Worm (Caenorhabditis elegans) whole organism, young adult: ENCODE measurements around the gene tmed-10.

Experiments used
- B0261.1 ChIP-seq: sonication (generic microtip); optimal IDR thresholded peaks from 2 replicates; lab custom pipeline; 2016; ENCODE audit warnings: mild to moderate bottlenecking, missing genetic modification characterization, moderate library complexity, missing compliant biosample characterization
- F39B2.1 ChIP-seq: fragments of 200-800 bp; sonication (Bioruptor generic); IDR thresholded peaks from 2 replicates; pipeline ENCODE4 v1.3.6; 2022; ENCODE audit warnings: missing genetic modification reagents, missing genetic modification characterization, missing compliant biosample characterization
- F57A8.1 ChIP-seq: fragments of 200-800 bp; sonication (Bioruptor generic); optimal IDR thresholded peaks from 2 replicates; lab custom pipeline; 2018; ENCODE audit warnings: mild to moderate bottlenecking, missing genetic modification characterization, moderate library complexity, missing compliant biosample characterization
- K11D2.4 ChIP-seq: fragments of 200-800 bp; sonication (Bioruptor generic); IDR thresholded peaks from 2 replicates; pipeline ENCODE4 v1.3.6; 2022; ENCODE audit warnings: missing genetic modification reagents, missing genetic modification characterization, missing compliant biosample characterization
- Y53F4B.3 ChIP-seq: fragments of 200-800 bp; sonication (Bioruptor generic); IDR thresholded peaks from 2 replicates; pipeline ENCODE4 v1.3.6; 2022; ENCODE audit warnings: missing genetic modification reagents, missing genetic modification characterization, missing compliant biosample characterization
- ZK185.1 ChIP-seq: sonication (generic microtip); optimal IDR thresholded peaks from 2 replicates; lab custom pipeline; 2016; ENCODE audit warnings: mild to moderate bottlenecking, missing genetic modification characterization, missing compliant biosample characterization; ENCODE audit not compliant: poor library complexity, severe bottlenecking
- akir-1 ChIP-seq: fragments of 200-800 bp; sonication (Bioruptor generic); optimal IDR thresholded peaks from 2 replicates; lab custom pipeline; 2018; ENCODE audit warnings: mild to moderate bottlenecking, missing genetic modification characterization, moderate library complexity, missing compliant biosample characterization
- attf-5 ChIP-seq: fragments of 200-800 bp; sonication (Bioruptor generic); optimal IDR thresholded peaks from 2 replicates; lab custom pipeline; 2018; ENCODE audit warnings: mild to moderate bottlenecking, missing genetic modification characterization, missing compliant biosample characterization
- attf-6 ChIP-seq: fragments of 200-800 bp; sonication (Bioruptor generic); IDR thresholded peaks from 2 replicates; pipeline ENCODE4 v1.3.6; 2022; ENCODE audit warnings: missing genetic modification reagents, missing genetic modification characterization, missing compliant biosample characterization
- bed-1 ChIP-seq: fragments of 200-800 bp; sonication (Bioruptor generic); IDR thresholded peaks from 2 replicates; pipeline ENCODE4 v1.3.6; 2022; ENCODE audit warnings: missing genetic modification reagents, missing genetic modification characterization, missing compliant biosample characterization
- ceh-100 ChIP-seq: fragments of 200-800 bp; sonication (Bioruptor generic); IDR thresholded peaks from 2 replicates; pipeline ENCODE4 v1.3.6; 2022; ENCODE audit warnings: missing genetic modification reagents, missing genetic modification characterization, missing compliant biosample characterization
- ceh-40 ChIP-seq: fragments of 200-800 bp; sonication (Bioruptor generic); IDR thresholded peaks from 2 replicates; pipeline ENCODE4 v1.3.6; 2022; ENCODE audit warnings: missing genetic modification characterization, missing compliant biosample characterization
- ceh-91 ChIP-seq: fragments of 200-800 bp; sonication (Bioruptor generic); IDR thresholded peaks from 2 replicates; pipeline ENCODE4 v1.3.6; 2022; ENCODE audit warnings: missing genetic modification reagents, missing genetic modification characterization, missing compliant biosample characterization
- egl-18 ChIP-seq: fragments of 200-800 bp; sonication (Bioruptor generic); IDR thresholded peaks from 2 replicates; pipeline ENCODE4 v1.3.6; 2022; ENCODE audit warnings: missing genetic modification reagents, missing genetic modification characterization, missing compliant biosample characterization
- egl-44 ChIP-seq: fragments of 200-800 bp; sonication (Bioruptor generic); IDR thresholded peaks from 2 replicates; pipeline ENCODE4 v1.3.6; 2022; ENCODE audit warnings: missing genetic modification reagents, missing genetic modification characterization, missing compliant biosample characterization
- egrh-3 ChIP-seq: fragments of 200-800 bp; sonication (Bioruptor generic); IDR thresholded peaks from 2 replicates; pipeline ENCODE4 v1.3.6; 2022; ENCODE audit warnings: missing genetic modification reagents, missing genetic modification characterization, missing compliant biosample characterization
- hlh-12 ChIP-seq: sonication (generic microtip); optimal IDR thresholded peaks from 2 replicates; lab custom pipeline; 2016; ENCODE audit warnings: missing genetic modification characterization, missing compliant biosample characterization
- hmg-1.2 ChIP-seq: fragments of 200-800 bp; sonication (Bioruptor generic); IDR thresholded peaks from 2 replicates; pipeline ENCODE4 v1.3.6; 2022; ENCODE audit warnings: missing genetic modification reagents, missing genetic modification characterization, missing compliant biosample characterization
- let-526 ChIP-seq: fragments of 200-800 bp; sonication (Bioruptor generic); IDR thresholded peaks from 2 replicates; pipeline ENCODE4 v1.3.6; 2022; ENCODE audit warnings: missing genetic modification reagents, missing genetic modification characterization, missing compliant biosample characterization
- lin-35 ChIP-seq, 3 experiments: fragments of 150-350 bp in 2 of 3; sonication (generic microtip) in 1 of 3; optimal IDR thresholded peaks; 2 replicates each; lab custom pipeline; 2014 to 2018; ENCODE audit warnings: missing biosample characterization in 3 of 3, missing genetic modification characterization in 3 of 3, missing genetic modification reagents in 3 of 3
- lin-40 ChIP-seq: sonication (generic microtip); optimal IDR thresholded peaks from 2 replicates; lab custom pipeline; 2016; ENCODE audit warnings: missing genetic modification characterization, mild to moderate bottlenecking, missing compliant biosample characterization, missing genotype, missing genetic modification reagents
- madf-10 ChIP-seq: sonication (generic microtip); optimal IDR thresholded peaks from 2 replicates; lab custom pipeline; 2016; ENCODE audit warnings: mild to moderate bottlenecking, missing genetic modification characterization, missing compliant biosample characterization
- nfya-2 ChIP-seq: fragments of 200-800 bp; sonication (Bioruptor generic); IDR thresholded peaks from 2 replicates; pipeline ENCODE4 v1.3.6; 2022; ENCODE audit warnings: missing genetic modification reagents, missing genetic modification characterization, missing compliant biosample characterization
- nhr-27 ChIP-seq: fragments of 200-800 bp; sonication (Bioruptor generic); optimal IDR thresholded peaks from 2 replicates; lab custom pipeline; 2018; ENCODE audit warnings: mild to moderate bottlenecking, missing genetic modification characterization, moderate library complexity, missing compliant biosample characterization
- nhr-80 ChIP-seq: sonication (generic microtip); optimal IDR thresholded peaks from 2 replicates; lab custom pipeline; 2016; ENCODE audit warnings: missing genetic modification characterization, missing compliant biosample characterization
- nhr-90 ChIP-seq: sonication (generic microtip); optimal IDR thresholded peaks from 2 replicates; lab custom pipeline; 2016; ENCODE audit warnings: missing genotype, mild to moderate bottlenecking, missing genetic modification characterization, missing compliant biosample characterization
- pbrm-1 ChIP-seq: fragments of 200-800 bp; sonication (Bioruptor generic); IDR thresholded peaks from 2 replicates; pipeline ENCODE4 v1.3.6; 2022; ENCODE audit warnings: missing genetic modification reagents, missing genetic modification characterization, missing compliant biosample characterization
- pha-4 ChIP-seq: fragments of 150-350 bp; sonication (generic microtip); optimal IDR thresholded peaks from 2 replicates; lab custom pipeline; 2014; ENCODE audit warnings: missing biosample characterization, missing genetic modification reagents, missing genetic modification characterization
- rcor-1 ChIP-seq: fragments of 200-800 bp; sonication (Bioruptor generic); IDR thresholded peaks from 2 replicates; pipeline ENCODE4 v1.3.6; 2022; ENCODE audit warnings: missing genetic modification reagents, missing genetic modification characterization, missing compliant biosample characterization
- snpc-4 ChIP-seq, 5 experiments: fragments of 150-350 bp in 1 of 5; sonication (generic microtip) in 4 of 5; optimal IDR thresholded peaks; 2 replicates each; lab custom pipeline; 2014 to 2018; ENCODE audit warnings: missing genetic modification characterization in 5 of 5, missing biosample characterization in 3 of 5, antibody characterized with exemption in 2 of 5, mild to moderate bottlenecking in 2 of 5, missing compliant biosample characterization in 2 of 5, missing genotype in 2 of 5, moderate library complexity in 2 of 5, missing genetic modification reagents in 1 of 5
- tbx-9 ChIP-seq: sonication (generic microtip); optimal IDR thresholded peaks from 2 replicates; lab custom pipeline; 2016; ENCODE audit warnings: borderline replicate concordance, missing genetic modification characterization, inconsistent platforms, missing compliant biosample characterization
- ztf-28 ChIP-seq: fragments of 200-800 bp; sonication (Bioruptor generic); IDR thresholded peaks from 2 replicates; pipeline ENCODE4 v1.3.6; 2022; ENCODE audit warnings: missing genetic modification reagents, missing genetic modification characterization, missing compliant biosample characterization

tmed-10 gene

DNA sequence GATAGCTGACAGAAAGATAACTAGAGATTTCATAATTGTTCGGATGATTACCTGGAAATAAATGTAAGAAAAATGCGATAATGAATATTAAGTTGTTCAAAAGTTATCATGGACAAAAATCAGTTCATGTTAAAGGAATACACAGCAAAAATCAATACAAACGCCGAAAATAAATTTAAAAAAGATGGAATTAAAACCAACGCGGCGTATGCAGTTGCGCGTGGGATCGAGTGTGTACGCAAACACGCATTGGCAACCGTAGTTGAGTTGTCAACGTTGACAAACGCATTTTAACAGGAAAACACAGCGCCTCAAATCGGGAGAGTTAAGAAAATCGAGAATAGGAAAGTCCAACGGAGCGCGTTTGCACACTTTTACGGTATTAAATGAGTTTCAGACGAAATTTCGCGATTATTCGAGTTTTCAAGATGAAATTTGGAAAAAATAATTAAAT lies at the start of gene tmed-10 (continued):
- TF ChIP-seq tbx-9 (tag; lab: Kevin White, UChicago) = no peak

DNA sequence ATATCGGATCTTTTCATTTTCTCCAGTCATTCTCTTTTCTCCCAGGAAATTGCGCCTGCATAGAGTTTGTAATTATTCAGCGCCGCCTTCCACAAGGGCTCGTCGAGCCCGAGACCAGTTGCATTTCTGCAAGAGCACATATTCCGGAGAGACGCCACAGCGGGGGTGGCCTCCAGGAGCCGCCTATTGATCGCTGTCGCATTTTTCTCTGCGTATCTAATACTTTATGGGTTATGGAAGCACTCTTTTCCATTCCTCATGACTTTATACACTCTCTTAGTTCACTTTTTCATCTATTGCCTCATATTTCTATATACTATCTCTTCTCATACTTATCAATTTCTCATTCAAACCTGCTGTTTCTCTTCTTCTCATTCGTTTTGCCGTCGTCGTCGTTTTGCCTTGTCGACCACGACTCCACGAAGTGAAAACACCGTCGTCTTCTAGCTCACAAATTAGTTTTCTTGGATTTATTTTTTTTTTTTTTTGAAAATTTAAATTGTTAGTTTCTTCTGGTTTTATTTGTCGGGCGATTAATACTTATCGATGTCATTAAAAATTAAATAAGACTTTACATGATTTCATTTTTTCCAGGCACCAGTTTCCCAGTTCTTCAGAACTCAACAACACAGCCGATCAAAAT lies 48.5 kb upstream of the tmed-10 start, which contains the start of gene cnb-1:
Gene cnb-1 (plus strand): TSS at position 593 of the 643 bp plus-strand sequence.
- no peak for TF ChIP-seq pha-4 (tag; lab: Kevin White, UChicago)
- 0 out of 2 replicates have a peak, but pooled peaks have one; percentile 28 for TF ChIP-seq ceh-100 (GFP tag; lab: Robert Waterston, UW)
- TF ChIP-seq nhr-80 (tag; lab: Kevin White, UChicago) = peak; percentile 27
- TF ChIP-seq rcor-1 = 0 out of 2 replicates have a peak, but pooled peaks have one; percentile 17
- TF ChIP-seq lin-35 (GFP tag; optimal IDR thresholded peaks at IDR 0.05; lab: Kevin White, UChicago) = peak in 1 of 3 experiments; percentile 34
- no peak for TF ChIP-seq egl-44
- TF ChIP-seq attf-5 (GFP tag; lab: Kevin White, UChicago) = peak; percentile 59
- TF ChIP-seq ZK185.1 = peak; percentile 23
- TF ChIP-seq hmg-1.2 (GFP tag; lab: Robert Waterston, UW) = peak; percentile 83
- peak; percentile 48; the same call in 1 of the 2 replicates for TF ChIP-seq pbrm-1 (GFP tag; lab: Robert Waterston, UW)
- TF ChIP-seq lin-40 (tag; lab: Kevin White, UChicago) = peak; percentile 67
- no peak for TF ChIP-seq F57A8.1 (GFP tag; lab: Kevin White, UChicago)
- TF ChIP-seq, all 124 proteins: peak for 9

DNA sequence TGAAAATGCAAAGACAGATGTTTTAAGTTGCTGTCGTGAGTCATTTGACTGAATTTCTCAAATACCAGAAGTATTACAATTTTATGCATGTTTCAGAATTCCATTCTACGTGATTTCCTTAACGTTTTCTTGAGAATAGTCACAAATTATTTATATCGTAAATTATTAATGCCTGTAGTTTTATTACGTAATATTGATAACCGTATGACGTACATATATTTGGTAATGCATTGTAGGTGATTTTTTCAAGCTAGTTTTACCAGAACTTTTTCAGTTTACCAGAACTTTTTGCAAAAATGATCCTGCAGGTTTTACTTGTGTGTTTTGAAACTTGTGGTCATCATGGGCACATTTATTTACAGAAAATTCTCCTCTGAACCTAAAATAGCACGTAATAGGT lies 47.2 kb upstream of the tmed-10 start:
- no peak for TF ChIP-seq attf-6 (GFP tag; lab: Robert Waterston, UW)
- TF ChIP-seq F39B2.1 = no peak
- TF ChIP-seq K11D2.4 (GFP tag; lab: Robert Waterston, UW) = no peak
- TF ChIP-seq nhr-27 (tag; lab: Kevin White, UChicago) = no peak
- TF ChIP-seq B0261.1 = no peak
- TF ChIP-seq nfya-2 (GFP tag; lab: Robert Waterston, UW) = no peak
- TF ChIP-seq egrh-3 (GFP tag; lab: Robert Waterston, UW) = no peak
- TF ChIP-seq madf-10 (tag; lab: Kevin White, UChicago) = no peak

DNA sequence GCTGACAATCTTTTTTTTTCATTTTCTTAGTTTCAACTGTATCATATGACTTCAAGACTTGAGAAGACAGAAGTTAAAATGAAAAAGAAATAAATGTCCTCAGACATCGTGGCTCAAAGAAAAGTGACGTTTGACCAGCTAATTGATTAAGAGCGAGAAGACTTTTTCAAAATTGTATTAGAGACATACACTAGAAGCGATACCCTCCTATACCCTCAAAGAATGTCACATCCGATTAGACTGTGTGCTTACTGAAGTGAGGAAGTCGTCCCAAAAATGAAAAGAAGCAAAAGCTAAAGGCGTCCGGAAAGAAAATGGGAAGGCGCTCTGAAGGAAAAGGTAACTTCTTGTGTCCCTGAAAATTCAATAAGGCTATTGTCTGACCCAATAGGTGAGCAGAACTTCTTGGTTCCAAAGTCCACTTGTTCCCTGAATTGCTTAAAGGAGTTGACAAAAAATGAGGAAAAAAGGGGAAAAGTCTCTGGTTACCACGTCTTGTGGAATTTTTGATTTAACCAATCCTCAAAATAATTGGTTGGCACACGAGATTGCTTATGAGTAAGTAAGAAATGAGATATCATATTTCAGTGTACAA lies 45.6 kb upstream of the tmed-10 start:
- TF ChIP-seq ceh-91 (GFP tag; lab: Robert Waterston, UW) (no peak), Y53F4B.3 (GFP tag; lab: Robert Waterston, UW) (no peak), nfya-2 (GFP tag; lab: Robert Waterston, UW) (no peak)

DNA sequence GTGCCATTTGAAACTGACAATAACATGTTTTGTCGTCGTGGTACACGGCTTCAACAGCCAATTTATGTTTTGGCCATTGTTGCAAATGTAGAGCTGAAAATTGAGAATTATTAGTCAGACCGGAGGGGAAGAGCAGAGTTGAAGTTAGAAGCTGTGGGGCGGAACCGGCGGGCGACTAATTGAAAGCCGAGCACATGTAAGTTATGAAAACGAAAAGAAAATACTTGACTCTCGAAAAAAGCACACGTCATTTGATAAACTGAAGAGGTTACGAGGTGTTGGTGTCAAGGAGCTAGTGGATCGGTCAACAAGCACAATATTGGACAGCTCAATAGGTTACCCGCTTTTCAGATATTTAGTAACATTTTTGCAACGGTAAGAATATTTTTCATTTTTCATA lies 39.4 kb upstream of the tmed-10 start, which contains the start of gene dop-5:
Gene dop-5 (minus strand): TSS at position 101 of the 400 bp plus-strand sequence.
- TF ChIP-seq hlh-12 (tag; lab: Kevin White, UChicago) = no peak
- no peak for TF ChIP-seq ceh-40 (GFP tag; lab: Robert Waterston, UW)
- no peak for TF ChIP-seq bed-1 (GFP tag; lab: Robert Waterston, UW)
- TF ChIP-seq ztf-28 = no peak
- TF ChIP-seq ceh-91 (GFP tag; lab: Robert Waterston, UW) = no peak
- no peak for TF ChIP-seq snpc-4 (GFP tag; optimal IDR thresholded peaks at IDR 0.05; lab: Kevin White, UChicago)
- TF ChIP-seq snpc-4 (tag; optimal IDR thresholded peaks at IDR 0.05; lab: Kevin White, UChicago) = no peak
- no peak for TF ChIP-seq nhr-90 (tag; lab: Kevin White, UChicago)
- no peak for TF ChIP-seq let-526
- no peak for TF ChIP-seq akir-1 (GFP tag; lab: Kevin White, UChicago)
- no peak for TF ChIP-seq egl-18 (GFP tag; lab: Robert Waterston, UW)
- no peak for TF ChIP-seq ceh-100 (GFP tag; lab: Robert Waterston, UW)
